Fruit fly (Drosophila melanogaster): ENCODE measurements around the gene Ubx.

Ubx gene

DNA sequence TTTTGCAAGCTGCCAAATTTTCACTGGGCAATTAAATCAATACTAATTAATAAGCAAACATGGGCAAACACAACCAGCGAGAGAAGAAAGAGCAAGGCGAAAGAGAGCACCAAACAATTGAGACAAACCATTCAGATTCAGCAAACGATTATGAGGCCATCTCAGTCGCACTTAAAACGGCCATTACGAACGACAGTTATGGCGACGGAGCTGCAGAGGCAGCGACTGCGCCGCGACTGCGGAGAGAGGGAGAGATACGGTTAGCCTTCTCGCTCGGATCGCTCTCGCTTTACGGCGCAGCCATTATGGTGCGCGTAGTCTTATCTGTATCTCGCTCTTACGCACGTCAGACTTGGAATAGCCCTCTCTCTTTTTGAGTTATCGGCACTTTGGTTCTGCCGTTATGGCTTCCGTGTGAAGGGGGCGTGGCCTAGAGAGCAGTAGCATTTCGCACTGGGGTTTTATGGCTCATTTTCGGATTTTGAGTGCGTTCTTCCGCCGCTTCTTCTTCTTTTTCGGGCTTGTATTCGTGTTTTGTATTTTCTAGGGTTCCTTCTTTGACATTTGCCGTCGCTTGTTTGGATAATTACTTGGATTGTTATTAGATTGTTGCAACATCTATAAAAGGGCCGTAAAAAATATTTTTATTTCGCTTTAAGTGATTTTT is 29.8 kb upstream of the Ubx start (continued):
- TF ChIP-seq Kr (GFP tag; optimal IDR thresholded peaks at IDR 0.05), result no peak
- no peak for TF ChIP-seq Atf-2 (GFP tag; optimal IDR thresholded peaks at IDR 0.05)
- peak; percentile 49 for TF ChIP-seq CG15479 (GFP tag; optimal IDR thresholded peaks at IDR 0.05)
- no peak for TF ChIP-seq trem (tag; optimal IDR thresholded peaks at IDR 0.05)
- no peak for TF ChIP-seq CG13424 (tag; optimal IDR thresholded peaks at IDR 0.05)
- no peak for TF ChIP-seq Antp (GFP tag; optimal IDR thresholded peaks at IDR 0.05)
- TF ChIP-seq rib (GFP tag; IDR thresholded peaks at IDR 0.05), result peak; percentile 80
- TF ChIP-seq Dad (GFP tag; optimal IDR thresholded peaks at IDR 0.05), result no peak
- peak; percentile 97 for TF ChIP-seq Nf-YB (GFP tag; optimal IDR thresholded peaks at IDR 0.05)
- TF ChIP-seq repo (GFP tag; optimal IDR thresholded peaks at IDR 0.05), result no peak
- peak; percentile 30 for TF ChIP-seq grn (GFP tag; optimal IDR thresholded peaks at IDR 0.05)
- peak; percentile 99 for TF ChIP-seq phol (tag; optimal IDR thresholded peaks at IDR 0.05)
- TF ChIP-seq gsb (GFP tag; IDR thresholded peaks at IDR 0.05), result no peak
- no peak for TF ChIP-seq CG3838 (GFP tag; optimal IDR thresholded peaks at IDR 0.05)
- peak; percentile 91 for TF ChIP-seq HmgD (GFP tag; optimal IDR thresholded peaks at IDR 0.05)
- peak; percentile 14 for TF ChIP-seq sug (tag; optimal IDR thresholded peaks at IDR 0.05)
- no peak for TF ChIP-seq HHEX (GFP tag; optimal IDR thresholded peaks at IDR 0.05)
- TF ChIP-seq vvl (GFP tag; IDR thresholded peaks at IDR 0.05), result peak; percentile 74
- peak; percentile 70 for TF ChIP-seq CG17385 (GFP tag; optimal IDR thresholded peaks at IDR 0.05)
- no peak for TF ChIP-seq CG5180 (GFP tag; optimal IDR thresholded peaks at IDR 0.05)
- no peak for TF ChIP-seq Oaz (GFP tag; IDR thresholded peaks at IDR 0.05)
- no peak for TF ChIP-seq CG8944 (GFP tag; optimal IDR thresholded peaks at IDR 0.05)
- TF ChIP-seq B-H2 (GFP tag; optimal IDR thresholded peaks at IDR 0.05), result peak; percentile 7
- TF ChIP-seq gce (GFP tag; IDR thresholded peaks at IDR 0.05), result 0 out of 3 replicates have a peak, but pooled peaks have one; percentile 20
- peak; percentile 46; the same call in 1 of the 2 replicates for TF ChIP-seq ara (GFP tag; IDR thresholded peaks at IDR 0.05)
- TF ChIP-seq CoRest (tag; optimal IDR thresholded peaks at IDR 0.05), result peak; percentile 80
- TF ChIP-seq CG11085 (GFP tag; IDR thresholded peaks at IDR 0.05), result no peak
- peak; percentile 100 for TF ChIP-seq CG1832 (GFP tag; optimal IDR thresholded peaks at IDR 0.05)
- no peak for TF ChIP-seq maf-S (GFP tag; optimal IDR thresholded peaks at IDR 0.05)
- no peak for TF ChIP-seq Jarid2 (GFP tag; optimal IDR thresholded peaks at IDR 0.05)
- TF ChIP-seq pan (optimal IDR thresholded peaks at IDR 0.05), result no peak
- TF ChIP-seq pan (GFP tag; optimal IDR thresholded peaks at IDR 0.05 in 1 of 2, IDR thresholded peaks at IDR 0.05 in 1 of 2), result peak in 1 of 2 experiments; percentile 49
- TF ChIP-seq Deaf1 (tag; optimal IDR thresholded peaks at IDR 0.05), result peak; percentile 66
- TF ChIP-seq vnd (GFP tag; IDR thresholded peaks at IDR 0.05; ENCODE audit: partially characterized antibody), result peak; percentile 60
- TF ChIP-seq stc (GFP tag; IDR thresholded peaks at IDR 0.05), result no peak
- no peak for TF ChIP-seq CG42726 (GFP tag; IDR thresholded peaks at IDR 0.05; ENCODE audit: partially characterized antibody)
- no peak for TF ChIP-seq CG2202 (tag; optimal IDR thresholded peaks at IDR 0.05)
- TF ChIP-seq CG6791 (GFP tag; IDR thresholded peaks at IDR 0.05; ENCODE audit: partially characterized antibody), result peak; percentile 64; the same call in 1 of the 3 replicates
- TF ChIP-seq exex (tag; optimal IDR thresholded peaks at IDR 0.05), result peak; percentile 24
- TF ChIP-seq fru (optimal IDR thresholded peaks at IDR 0.05), result no peak
- TF ChIP-seq CG13624 (GFP tag; optimal IDR thresholded peaks at IDR 0.05), result peak; percentile 44
- TF ChIP-seq CG10321 (GFP tag; IDR thresholded peaks at IDR 0.05), result peak; percentile 99
- 0 out of 3 replicates have a peak, but pooled peaks have one; percentile 14 for TF ChIP-seq CG14860 (GFP tag; IDR thresholded peaks at IDR 0.05; ENCODE audit: partially characterized antibody)
- TF ChIP-seq br (optimal IDR thresholded peaks at IDR 0.05), result no peak
- 0 out of 3 replicates have a peak, but pooled peaks have one; percentile 35 for TF ChIP-seq CG2199 (GFP tag; IDR thresholded peaks at IDR 0.05)
- no peak for TF ChIP-seq cwo (GFP tag; optimal IDR thresholded peaks at IDR 0.05)
- peak; percentile 38 for TF ChIP-seq nerfin-1 (tag; optimal IDR thresholded peaks at IDR 0.05)
- TF ChIP-seq CG12391 (tag; optimal IDR thresholded peaks at IDR 0.05), result no peak
- no peak for TF ChIP-seq en (GFP tag; optimal IDR thresholded peaks at IDR 0.05)
- peak; percentile 59 for TF ChIP-seq CG12769 (tag; optimal IDR thresholded peaks at IDR 0.05)

Data from whole organism, embryonic.